Fruit fly (Drosophila melanogaster): Measurements from ENCODE around the gene squ.
A peak's percentile ranks its signal among the peaks of the same experiment; 100 is the strongest.

squ gene

dm6 chr2L:16679817-16680683 is at the start of gene squ, which contains the start of gene grp:
TSS of gene squ (plus strand) at chr2L:16680054.
TSS of gene grp (plus strand) at chr2L:16680054.
- no peak for TF ChIP-seq CG1024 (GFP tag; IDR thresholded peaks at IDR 0.05)
- TF ChIP-seq pros (GFP tag; optimal IDR thresholded peaks at IDR 0.05): peak; percentile 39
- no peak for TF ChIP-seq trh (GFP tag; optimal IDR thresholded peaks at IDR 0.05)
- TF ChIP-seq NC2α (GFP tag; optimal IDR thresholded peaks at IDR 0.05): no peak
- TF ChIP-seq Bdp1 (GFP tag; optimal IDR thresholded peaks at IDR 0.05): no peak
- peak; percentile 37 for TF ChIP-seq HLH54F (GFP tag; optimal IDR thresholded peaks at IDR 0.05)
- no peak for TF ChIP-seq Chrac-16 (GFP tag; optimal IDR thresholded peaks at IDR 0.05)
- TF ChIP-seq Dbx (GFP tag; IDR thresholded peaks at IDR 0.05): peak; percentile 16; the same call in 1 of the 3 replicates
- TF ChIP-seq aop (GFP tag; IDR thresholded peaks at IDR 0.05): no peak
- no peak for TF ChIP-seq CG5180 (GFP tag; optimal IDR thresholded peaks at IDR 0.05)
- peak; percentile 74 for TF ChIP-seq row (GFP tag; IDR thresholded peaks at IDR 0.05)
- no peak for TF ChIP-seq Pdp1 (GFP tag; optimal IDR thresholded peaks at IDR 0.05)
- TF ChIP-seq Aef1 (GFP tag; IDR thresholded peaks at IDR 0.05): no peak
- TF ChIP-seq CG14014 (GFP tag; IDR thresholded peaks at IDR 0.05): no peak
- no peak for TF ChIP-seq Lpt (GFP tag; optimal IDR thresholded peaks at IDR 0.05)
- TF ChIP-seq CoRest (tag; optimal IDR thresholded peaks at IDR 0.05): no peak
- no peak for TF ChIP-seq CG6813 (GFP tag; optimal IDR thresholded peaks at IDR 0.05)
- no peak for TF ChIP-seq dysf (GFP tag; IDR thresholded peaks at IDR 0.05)
- TF ChIP-seq CG2678 (tag; optimal IDR thresholded peaks at IDR 0.05): no peak
- no peak for TF ChIP-seq exex (tag; optimal IDR thresholded peaks at IDR 0.05)
- no peak for TF ChIP-seq tin (GFP tag; optimal IDR thresholded peaks at IDR 0.05)
- no peak for TF ChIP-seq shn (GFP tag; optimal IDR thresholded peaks at IDR 0.05)
- TF ChIP-seq Ets97D (GFP tag; optimal IDR thresholded peaks at IDR 0.05): peak; percentile 48
- TF ChIP-seq CG30403 (GFP tag; optimal IDR thresholded peaks at IDR 0.05): no peak
- no peak for TF ChIP-seq CG9215 (GFP tag; IDR thresholded peaks at IDR 0.05)
- TF ChIP-seq Fer3 (tag; optimal IDR thresholded peaks at IDR 0.05): no peak
- TF ChIP-seq CG1792 (GFP tag; optimal IDR thresholded peaks at IDR 0.05): no peak
- no peak for TF ChIP-seq Sry-β (GFP tag; optimal IDR thresholded peaks at IDR 0.05)
- TF ChIP-seq CG3995 (GFP tag; optimal IDR thresholded peaks at IDR 0.05): peak; percentile 99
- TF ChIP-seq vnd (GFP tag; IDR thresholded peaks at IDR 0.05; ENCODE audit: partially characterized antibody): peak; percentile 95
- peak; percentile 9; the same call in 1 of the 2 replicates for TF ChIP-seq CkIIα-i1 (GFP tag; IDR thresholded peaks at IDR 0.05)
- TF ChIP-seq kni (GFP tag; optimal IDR thresholded peaks at IDR 0.05): no peak
- no peak for TF ChIP-seq her (GFP tag; optimal IDR thresholded peaks at IDR 0.05)
- TF ChIP-seq CG13424 (tag; optimal IDR thresholded peaks at IDR 0.05): no peak
- TF ChIP-seq prd (optimal IDR thresholded peaks at IDR 0.05): no peak
- TF ChIP-seq prd (GFP tag; IDR thresholded peaks at IDR 0.05): no peak
- TF ChIP-seq Lim3 (GFP tag; IDR thresholded peaks at IDR 0.05): no peak
- TF ChIP-seq ara (GFP tag; IDR thresholded peaks at IDR 0.05): no peak
- no peak for TF ChIP-seq Nf-YA (GFP tag; IDR thresholded peaks at IDR 0.05)
- TF ChIP-seq gcm2 (GFP tag; optimal IDR thresholded peaks at IDR 0.05): no peak
- TF ChIP-seq Drgx (GFP tag; IDR thresholded peaks at IDR 0.05): no peak
- no peak for TF ChIP-seq CG2889 (GFP tag; IDR thresholded peaks at IDR 0.05)
- no peak for TF ChIP-seq CG15011 (GFP tag; optimal IDR thresholded peaks at IDR 0.05)
- TF ChIP-seq CG2712 (tag; optimal IDR thresholded peaks at IDR 0.05): peak; percentile 32
- no peak for TF ChIP-seq CG7372 (GFP tag; IDR thresholded peaks at IDR 0.05)
- no peak for TF ChIP-seq luna (GFP tag; optimal IDR thresholded peaks at IDR 0.05)
- TF ChIP-seq bcd (GFP tag; optimal IDR thresholded peaks at IDR 0.05): no peak
- no peak for TF ChIP-seq tx (GFP tag; optimal IDR thresholded peaks at IDR 0.05)
- no peak for TF ChIP-seq B-H2 (GFP tag; optimal IDR thresholded peaks at IDR 0.05)
- no peak for TF ChIP-seq hkb (optimal IDR thresholded peaks at IDR 0.05)
- 0 out of 2 replicates have a peak, but pooled peaks have one; percentile 8 for TF ChIP-seq hkb (GFP tag; IDR thresholded peaks at IDR 0.05)

Data from whole organism, embryonic.